Worm (Caenorhabditis elegans) whole organism, L4/young adult: Measurements from ENCODE around the gene W01G7.4.

ENCODE experiments used
- dao-5 ChIP-seq: sonication (generic microtip); optimal IDR thresholded peaks from 2 replicates; lab custom pipeline; 2016; ENCODE audit warnings: missing genotype, missing genetic modification characterization, moderate library complexity, missing compliant biosample characterization
- him-1 ChIP-seq: sonication (generic microtip); optimal IDR thresholded peaks from 2 replicates; lab custom pipeline; 2016; ENCODE audit warnings: missing genotype, missing genetic modification reagents, missing genetic modification characterization, missing compliant biosample characterization

ce11 chrII:14060439-14060838, at the start of gene W01G7.4:
- TF ChIP-seq dao-5 (tag; lab: Kevin White, UChicago) (no peak), him-1 (tag; lab: Kevin White, UChicago) (no peak)
